Fruit fly (Drosophila melanogaster) whole organism, prepupa: ENCODE measurements around the gene CG9328.

Experiments used
- Blimp-1 ChIP-seq: fragments of 200-800 bp; sonication (Bioruptor generic); optimal IDR thresholded peaks from 3 replicates; lab custom pipeline; 2017; ENCODE audit warnings: missing biosample characterization, missing genetic modification characterization, mild to moderate bottlenecking, moderate library complexity, missing genetic modification reagents
- CG10631 ChIP-seq: fragments of 200-800 bp; sonication (Bioruptor generic); optimal IDR thresholded peaks from 2 replicates; lab custom pipeline; 2016; ENCODE audit warnings: missing biosample characterization, missing genetic modification characterization
- CG11762 ChIP-seq: fragments of 200-800 bp; sonication (Bioruptor generic); optimal IDR thresholded peaks from 3 replicates; lab custom pipeline; 2016; ENCODE audit warnings: missing biosample characterization, missing genetic modification characterization; ENCODE audit not compliant: insufficient read depth
- CG11902 ChIP-seq: fragments of 200-800 bp; sonication (Bioruptor generic); optimal IDR thresholded peaks from 3 replicates; lab custom pipeline; 2016; ENCODE audit warnings: missing biosample characterization, missing genetic modification characterization
- CG15336 ChIP-seq: fragments of 200-800 bp; sonication (Bioruptor generic); IDR thresholded peaks from 2 replicates; pipeline ENCODE4 v1.3.6; 2022; ENCODE audit warnings: missing biosample characterization, missing genetic modification characterization
- CG1621 ChIP-seq: fragments of 200-800 bp; sonication (Bioruptor generic); optimal IDR thresholded peaks from 3 replicates; lab custom pipeline; 2018; ENCODE audit warnings: missing biosample characterization, mild to moderate bottlenecking, missing genetic modification characterization
- CG16779 ChIP-seq: fragments of 200-800 bp; sonication (Bioruptor generic); optimal IDR thresholded peaks from 3 replicates; lab custom pipeline; 2017; ENCODE audit warnings: missing biosample characterization, mild to moderate bottlenecking, missing genetic modification characterization
- CG3032 ChIP-seq: fragments of 200-800 bp; optimal IDR thresholded peaks from 2 replicates; lab custom pipeline; 2019; ENCODE audit warnings: missing biosample characterization, mild to moderate bottlenecking, missing genetic modification characterization, moderate library complexity
- CG31627 ChIP-seq: fragments of 200-800 bp; sonication (Bioruptor generic); optimal IDR thresholded peaks from 3 replicates; lab custom pipeline; 2016; ENCODE audit warnings: missing biosample characterization, missing genetic modification characterization
- CG3919 ChIP-seq: fragments of 200-800 bp; sonication (Bioruptor generic); optimal IDR thresholded peaks from 3 replicates; lab custom pipeline; 2016; ENCODE audit warnings: missing biosample characterization, missing genetic modification characterization
- CG6163 ChIP-seq: fragments of 200-800 bp; sonication (Bioruptor generic); IDR thresholded peaks from 3 replicates; pipeline ENCODE4 v1.3.6; 2022; ENCODE audit warnings: missing biosample characterization, missing genetic modification characterization
- CG6808 ChIP-seq: fragments of 200-800 bp; sonication (Bioruptor generic); optimal IDR thresholded peaks from 3 replicates; lab custom pipeline; 2017; ENCODE audit warnings: missing biosample characterization, missing genetic modification characterization, mild to moderate bottlenecking, moderate library complexity, missing genetic modification reagents
- CG6854 ChIP-seq: fragments of 200-800 bp; sonication (Bioruptor generic); optimal IDR thresholded peaks from 2 replicates; lab custom pipeline; 2017; ENCODE audit warnings: missing biosample characterization, mild to moderate bottlenecking, missing genetic modification characterization
- CG7368 ChIP-seq: fragments of 200-800 bp; sonication (Bioruptor generic); optimal IDR thresholded peaks from 3 replicates; lab custom pipeline; 2016; ENCODE audit warnings: missing biosample characterization, missing genetic modification characterization
- CG8119 ChIP-seq: fragments of 200-800 bp; sonication (Bioruptor generic); IDR thresholded peaks from 3 replicates; pipeline ENCODE4 v1.3.6; 2022; ENCODE audit warnings: missing biosample characterization, missing genetic modification characterization
- CG8319 ChIP-seq: fragments of 200-800 bp; sonication (Bioruptor generic); optimal IDR thresholded peaks from 3 replicates; lab custom pipeline; 2016; ENCODE audit warnings: missing biosample characterization, missing genetic modification characterization
- CG8632 ChIP-seq: fragments of 200-800 bp; sonication (Bioruptor generic); optimal IDR thresholded peaks from 3 replicates; lab custom pipeline; 2016; ENCODE audit warnings: missing biosample characterization, missing genetic modification characterization
- Eip75B ChIP-seq: fragments of 200-800 bp; sonication (Bioruptor generic); optimal IDR thresholded peaks from 3 replicates; lab custom pipeline; 2016; ENCODE audit warnings: missing biosample characterization, missing genetic modification characterization
- Eip78C ChIP-seq: fragments of 200-800 bp; sonication (Bioruptor generic); peaks from one replicate; lab custom pipeline; 2016; ENCODE audit warnings: missing biosample characterization, missing genetic modification characterization
- Eip93F ChIP-seq: fragments of 200-800 bp; sonication (Bioruptor generic); optimal IDR thresholded peaks from 2 replicates; lab custom pipeline; 2016; ENCODE audit warnings: missing biosample characterization, mild to moderate bottlenecking, missing genetic modification characterization
- Ets21C ChIP-seq: fragments of 200-800 bp; sonication (Bioruptor generic); optimal IDR thresholded peaks from 3 replicates; lab custom pipeline; 2016; ENCODE audit warnings: missing biosample characterization, missing genetic modification characterization
- Gug ChIP-seq: fragments of 200-800 bp; sonication (Bioruptor generic); IDR thresholded peaks from 2 replicates; pipeline ENCODE4 v1.3.6; 2022; ENCODE audit warnings: missing biosample characterization, missing genetic modification characterization
- Hr38 ChIP-seq: sonication (Bioruptor generic); optimal IDR thresholded peaks from 2 replicates; lab custom pipeline; 2016; ENCODE audit warnings: missing biosample characterization, missing genetic modification characterization
- Hr39 ChIP-seq: fragments of 200-800 bp; sonication (Bioruptor generic); optimal IDR thresholded peaks from 2 replicates; lab custom pipeline; 2016; ENCODE audit warnings: missing biosample characterization, missing genetic modification characterization
- Hr4 ChIP-seq: fragments of 200-800 bp; sonication (Bioruptor generic); optimal IDR thresholded peaks from 3 replicates; lab custom pipeline; 2016; ENCODE audit warnings: missing biosample characterization, missing genetic modification characterization
- Lpt ChIP-seq: fragments of 200-800 bp; sonication (Bioruptor generic); optimal IDR thresholded peaks from 3 replicates; lab custom pipeline; 2016; ENCODE audit warnings: missing biosample characterization, missing genetic modification characterization
- OdsH ChIP-seq: fragments of 200-800 bp; sonication (Bioruptor generic); optimal IDR thresholded peaks from 3 replicates; lab custom pipeline; 2016; ENCODE audit warnings: missing biosample characterization, missing genetic modification characterization
- Sox102F ChIP-seq: fragments of 200-800 bp; sonication (Bioruptor generic); optimal IDR thresholded peaks from 2 replicates; lab custom pipeline; 2016; ENCODE audit warnings: missing biosample characterization, mild to moderate bottlenecking, missing genetic modification characterization
- Sox14 ChIP-seq: fragments of 200-800 bp; sonication (Bioruptor generic); optimal IDR thresholded peaks from 3 replicates; lab custom pipeline; 2016; ENCODE audit warnings: missing biosample characterization, missing genetic modification characterization
- acj6 ChIP-seq: fragments of 200-800 bp; sonication (Bioruptor generic); optimal IDR thresholded peaks from 3 replicates; lab custom pipeline; 2016; ENCODE audit warnings: missing biosample characterization, missing genetic modification characterization
- cyc ChIP-seq: fragments of 200-800 bp; sonication (Bioruptor generic); optimal IDR thresholded peaks from 3 replicates; lab custom pipeline; 2016; ENCODE audit warnings: missing biosample characterization, missing genetic modification characterization
- dsx ChIP-seq: fragments of 200-800 bp; optimal IDR thresholded peaks from 3 replicates; lab custom pipeline; 2019; ENCODE audit warnings: missing biosample characterization, mild to moderate bottlenecking, missing genetic modification characterization, moderate library complexity; ENCODE audit not compliant: poor library complexity, severe bottlenecking
- fd85E ChIP-seq: fragments of 200-800 bp; sonication (Bioruptor generic); optimal IDR thresholded peaks from 3 replicates; lab custom pipeline; 2016; ENCODE audit warnings: missing biosample characterization, missing genetic modification characterization
- fkh ChIP-seq: fragments of 200-800 bp; sonication (Bioruptor generic); optimal IDR thresholded peaks from 3 replicates; lab custom pipeline; 2017; ENCODE audit warnings: missing biosample characterization, mild to moderate bottlenecking, missing genetic modification characterization, moderate library complexity
- lz ChIP-seq: fragments of 200-800 bp; sonication (Bioruptor generic); optimal IDR thresholded peaks from 3 replicates; lab custom pipeline; 2016; ENCODE audit warnings: missing biosample characterization, missing genetic modification characterization
- spab ChIP-seq: fragments of 200-800 bp; sonication (Bioruptor generic); optimal IDR thresholded peaks from 2 replicates; lab custom pipeline; 2017; ENCODE audit warnings: missing biosample characterization, mild to moderate bottlenecking, missing genetic modification characterization, missing genetic modification reagents
- svp ChIP-seq: fragments of 200-800 bp; sonication (Bioruptor generic); peaks from one replicate; lab custom pipeline; 2016; ENCODE audit warnings: missing biosample characterization, missing genetic modification characterization
- topi ChIP-seq: fragments of 200-800 bp; sonication (Bioruptor generic); optimal IDR thresholded peaks from 3 replicates; lab custom pipeline; 2016; ENCODE audit warnings: missing biosample characterization, missing genetic modification characterization

CG9328 gene

dm6 chr2L:20770242-20770769, 27.2 kb upstream of the CG9328 start, which contains the start of gene cad (continued):
- TF ChIP-seq CG15336 (GFP tag; lab: Robert Waterston, UW): no peak
- TF ChIP-seq Hr39 (GFP tag; lab: Kevin White, UChicago): no peak
- no peak for TF ChIP-seq topi (GFP tag; lab: Kevin White, UChicago)
- no peak for TF ChIP-seq Eip75B (GFP tag; lab: Kevin White, UChicago)
- TF ChIP-seq CG8632: peak; percentile 35
- no peak for TF ChIP-seq Eip78C (GFP tag; lab: Kevin White, UChicago)
- TF ChIP-seq Gug: no peak; the same call in 1 of the 2 replicates
- TF ChIP-seq Eip93F: no peak
- TF ChIP-seq CG7368 (GFP tag; lab: Kevin White, UChicago): peak; percentile 70
- peak; percentile 37 for TF ChIP-seq cyc (GFP tag; lab: Kevin White, UChicago)
- peak; percentile 42 for TF ChIP-seq acj6 (GFP tag; lab: Kevin White, UChicago)
- no peak for TF ChIP-seq CG3032 (tag; lab: Kevin White, UChicago)
- peak; percentile 14 for TF ChIP-seq CG31627
- peak; percentile 19 for TF ChIP-seq OdsH
- TF ChIP-seq Blimp-1: peak; percentile 11
- no peak for TF ChIP-seq CG11902 (GFP tag; lab: Kevin White, UChicago)
- peak; percentile 44; the same call in 1 of the 3 replicates for TF ChIP-seq CG8119
- peak; percentile 0 for TF ChIP-seq spab (GFP tag; lab: Kevin White, UChicago)
- no peak for TF ChIP-seq CG10631 (GFP tag; lab: Kevin White, UChicago)
- TF ChIP-seq Sox14 (GFP tag; lab: Kevin White, UChicago): peak; percentile 14
- TF ChIP-seq dsx (GFP tag; lab: Kevin White, UChicago): no peak
- TF ChIP-seq CG11762: peak; percentile 51
- no peak for TF ChIP-seq Hr38 (GFP tag; lab: Kevin White, UChicago)
- TF ChIP-seq CG1621 (tag; lab: Kevin White, UChicago): peak; percentile 18
- no peak for TF ChIP-seq CG6808 (GFP tag; lab: Kevin White, UChicago)
- peak; percentile 23 for TF ChIP-seq CG16779
- peak; percentile 50 for TF ChIP-seq lz (GFP tag; lab: Kevin White, UChicago)
- peak; percentile 86 for TF ChIP-seq CG6163
- no peak for TF ChIP-seq Ets21C (GFP tag; lab: Kevin White, UChicago)
- no peak for TF ChIP-seq fd85E (GFP tag; lab: Kevin White, UChicago)
- TF ChIP-seq CG6854: peak; percentile 46
- no peak for TF ChIP-seq Lpt (GFP tag; lab: Kevin White, UChicago)
- no peak for TF ChIP-seq svp
- TF ChIP-seq CG8319 (GFP tag; lab: Kevin White, UChicago): peak; percentile 39
- peak; percentile 28 for TF ChIP-seq Sox102F
- peak; percentile 72 for TF ChIP-seq CG3919 (GFP tag; lab: Kevin White, UChicago)
- TF ChIP-seq Hr4 (GFP tag; lab: Kevin White, UChicago): no peak
- TF ChIP-seq, all 60 proteins: peak for 32

dm6 chr2L:20773453-20774054, 24.0 kb upstream of the CG9328 start:
- TF ChIP-seq CG8119 (no peak), fkh (GFP tag; lab: Kevin White, UChicago) (peak; percentile 2)

dm6 chr2L:20774464-20774863, 23.1 kb upstream of the CG9328 start:
- TF ChIP-seq Hr38 (GFP tag; lab: Kevin White, UChicago) (no peak), fkh (GFP tag; lab: Kevin White, UChicago) (peak; percentile 27)
- TF ChIP-seq, all 60 proteins: peak for 1
